Fruit fly (Drosophila melanogaster) S2 (cell line): ENCODE measurements around the gene Cf2.

ENCODE experiments used
- CG8478 ChIP-seq: fragments of >200 bp; optimal IDR thresholded peaks from 2 replicates; lab custom pipeline; 2018
- CTCF ChIP-seq, 2 experiments: fragments of >200 bp; optimal IDR thresholded peaks; 2 replicates each; lab custom pipeline; 2018

DNA sequence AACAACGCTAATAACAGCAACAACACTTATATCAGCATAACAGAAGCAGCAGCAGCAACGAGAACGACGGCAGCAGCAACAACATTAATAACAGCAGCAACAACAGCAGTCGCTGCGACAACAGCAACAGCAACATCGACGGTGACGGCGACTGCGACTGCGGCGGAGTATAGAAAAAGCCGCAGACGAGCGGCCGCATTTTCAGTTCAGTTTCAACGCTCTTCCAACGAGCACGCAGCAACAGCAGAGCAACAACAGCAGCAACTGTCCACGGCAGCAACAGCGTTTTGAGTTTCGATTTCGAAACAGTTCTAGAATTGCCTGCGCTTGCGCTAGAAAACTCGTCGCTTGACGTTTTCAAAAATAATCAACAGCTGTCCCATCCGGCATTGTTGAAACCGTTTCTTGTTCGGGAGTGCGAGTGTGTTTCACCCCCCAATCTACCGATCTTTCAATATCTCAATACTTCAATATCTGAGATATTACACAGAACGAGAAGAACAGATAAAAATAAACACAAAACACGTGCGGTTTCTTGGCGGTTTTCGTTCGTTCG is 9.1 kb upstream of the Cf2 start, which contains the start of gene CG3036:
- TF ChIP-seq CG8478 (no peak), CTCF (optimal IDR thresholded peaks at IDR 0.05; lab: Kevin White, UChicago) (no peak)
